Worm (Caenorhabditis elegans) whole organism, L3 larva: ENCODE data around the gene F37C4.8.

Source experiments
- ZK546.5 ChIP-seq: sonication (generic microtip); optimal IDR thresholded peaks from 2 replicates; lab custom pipeline; 2017; ENCODE audit warnings: missing biosample characterization, missing genetic modification characterization
- nhr-11 ChIP-seq: fragments of 150-350 bp; optimal IDR thresholded peaks from 2 replicates; lab custom pipeline; 2014; ENCODE audit warnings: missing biosample characterization, missing genetic modification characterization
- nhr-237 ChIP-seq: fragments of 150-350 bp; optimal IDR thresholded peaks from 2 replicates; lab custom pipeline; 2014; ENCODE audit warnings: missing biosample characterization, missing genetic modification characterization
- nhr-76 ChIP-seq: fragments of 150-350 bp; sonication (generic microtip); optimal IDR thresholded peaks from 5 replicates; lab custom pipeline; 2014; ENCODE audit warnings: missing biosample characterization, missing genetic modification characterization
- nhr-77 ChIP-seq: fragments of 150-350 bp; optimal IDR thresholded peaks from 2 replicates; lab custom pipeline; 2014; ENCODE audit warnings: missing biosample characterization, missing genetic modification characterization
- unc-62 ChIP-seq: fragments of 150-350 bp; sonication (generic microtip); optimal IDR thresholded peaks from 4 replicates; lab custom pipeline; 2014; ENCODE audit warnings: missing biosample characterization, missing genetic modification reagents, missing genetic modification characterization
- ztf-4 ChIP-seq: fragments of 150-350 bp; optimal IDR thresholded peaks from 2 replicates; lab custom pipeline; 2014; ENCODE audit warnings: missing biosample characterization, missing genetic modification characterization

- no peak for TF ChIP-seq nhr-11 (tag; lab: Kevin White, UChicago)
- TF ChIP-seq unc-62 (GFP tag; lab: Kevin White, UChicago), result no peak
- no peak for TF ChIP-seq nhr-77 (tag; lab: Kevin White, UChicago)
- no peak for TF ChIP-seq ZK546.5 (tag; lab: Kevin White, UChicago)
- TF ChIP-seq nhr-237, result no peak
- TF ChIP-seq nhr-76 (tag; lab: Kevin White, UChicago), result no peak
- TF ChIP-seq ztf-4 (tag; lab: Kevin White, UChicago), result no peak
Observed at ce11 chrIV:3888963-3889362, 7.9 kb upstream of the F37C4.8 start, which contains the start of gene oac-21.
